Worm (Caenorhabditis elegans) whole organism, mixed stage, embryonic: ENCODE data around the gene Y69E1A.3.
A peak's percentile ranks its signal among the peaks of the same experiment; 100 is the strongest.

ENCODE experiments used
- M03D4.4 ChIP-seq: sonication (generic microtip); optimal IDR thresholded peaks from 2 replicates; lab custom pipeline; 2017; ENCODE audit warnings: mild to moderate bottlenecking, missing genetic modification characterization, missing compliant biosample characterization
- ceh-43 ChIP-seq: fragments of 200-800 bp; sonication (Bioruptor generic); optimal IDR thresholded peaks from 2 replicates; lab custom pipeline; 2018; ENCODE audit warnings: mild to moderate bottlenecking, missing genetic modification characterization, moderate library complexity, missing compliant biosample characterization
- elt-1 ChIP-seq: sonication (generic microtip); optimal IDR thresholded peaks from 2 replicates; lab custom pipeline; 2017; ENCODE audit warnings: missing genetic modification characterization, mild to moderate bottlenecking, missing compliant biosample characterization, antibody characterized with exemption, moderate library complexity, borderline replicate concordance; ENCODE audit not compliant: insufficient read depth
- elt-3 ChIP-seq: fragments of 150-350 bp; optimal IDR thresholded peaks from 2 replicates; lab custom pipeline; 2014; ENCODE audit warnings: missing biosample characterization, missing genetic modification characterization
- ham-2 ChIP-seq: fragments of 200-800 bp; sonication (Bioruptor generic); optimal IDR thresholded peaks from 2 replicates; lab custom pipeline; 2018; ENCODE audit warnings: mild to moderate bottlenecking, missing genetic modification characterization, missing compliant biosample characterization
- hlh-1 ChIP-seq: fragments of 150-350 bp; optimal IDR thresholded peaks from 2 replicates; lab custom pipeline; 2014; ENCODE audit warnings: missing biosample characterization, missing genetic modification reagents, missing genetic modification characterization
- mep-1 ChIP-seq: fragments of 150-350 bp; optimal IDR thresholded peaks from 2 replicates; lab custom pipeline; 2017; ENCODE audit warnings: missing biosample characterization, missing genetic modification reagents, missing genetic modification characterization, inconsistent platforms
- nhr-12 ChIP-seq: fragments of 150-350 bp; optimal IDR thresholded peaks from 2 replicates; lab custom pipeline; 2014; ENCODE audit warnings: missing biosample characterization, missing genetic modification characterization
- nhr-28 ChIP-seq: fragments of 150-350 bp; optimal IDR thresholded peaks from 2 replicates; lab custom pipeline; 2014; ENCODE audit warnings: missing biosample characterization, missing genetic modification characterization
- unc-62 ChIP-seq: fragments of 150-350 bp; optimal IDR thresholded peaks from 2 replicates; lab custom pipeline; 2014; ENCODE audit warnings: missing biosample characterization, missing genetic modification reagents, missing genetic modification characterization
- ztf-11 ChIP-seq: fragments of 150-350 bp; optimal IDR thresholded peaks from 2 replicates; lab custom pipeline; 2014; ENCODE audit warnings: missing biosample characterization, missing genetic modification characterization

DNA sequence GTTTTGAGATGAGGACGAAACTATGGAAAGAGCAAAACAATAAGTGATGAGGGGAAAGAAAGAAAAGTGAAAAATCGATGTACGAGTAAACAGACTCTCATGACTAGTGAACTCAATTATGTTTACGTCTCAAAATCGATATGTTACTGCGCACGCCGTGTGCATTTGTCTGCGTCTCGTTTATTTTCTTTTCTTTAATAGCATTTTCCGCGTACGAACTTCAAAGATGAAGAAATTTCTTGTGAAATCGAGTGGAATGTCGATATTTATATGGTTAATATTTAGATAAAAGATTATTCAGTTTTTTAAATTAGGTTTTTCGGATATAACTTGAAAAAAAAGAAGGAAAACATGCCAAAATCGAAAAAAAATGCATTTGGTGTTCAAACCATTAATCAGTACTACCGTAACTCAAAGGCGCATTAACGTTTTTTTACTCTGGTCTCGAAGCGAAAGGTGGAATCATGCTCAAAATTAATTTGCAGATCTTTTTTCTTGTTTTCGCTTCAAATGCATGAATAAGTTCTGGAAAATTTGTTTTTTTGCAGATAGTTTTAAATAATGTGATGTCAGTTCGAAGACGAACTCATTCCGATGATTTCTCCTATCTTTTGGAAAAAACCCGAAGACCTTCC lies 15.1 kb upstream of the Y69E1A.3 start, which contains the start of gene fic-1:
- TF ChIP-seq elt-1 (no peak), nhr-12 (tag; lab: Kevin White, UChicago) (no peak), ztf-11 (tag; lab: Kevin White, UChicago) (no peak), hlh-1 (no peak), ham-2 (GFP tag; lab: Kevin White, UChicago) (no peak), M03D4.4 (tag; lab: Kevin White, UChicago) (no peak), ceh-43 (no peak), elt-3 (tag; lab: Kevin White, UChicago) (no peak), unc-62 (GFP tag; lab: Kevin White, UChicago) (no peak), nhr-28 (tag; lab: Kevin White, UChicago) (no peak), mep-1 (tag; lab: Kevin White, UChicago) (peak; percentile 54)
